Fruit fly (Drosophila melanogaster) whole organism, prepupa: ENCODE results near the gene CG42450.

ENCODE experiments used
- CG10631 ChIP-seq: fragments of 200-800 bp; sonication (Bioruptor generic); optimal IDR thresholded peaks from 2 replicates; lab custom pipeline; 2016; ENCODE audit warnings: missing biosample characterization, missing genetic modification characterization
- CG10669 ChIP-seq: fragments of 200-800 bp; sonication (Bioruptor generic); optimal IDR thresholded peaks from 3 replicates; lab custom pipeline; 2018; ENCODE audit warnings: missing biosample characterization, mild to moderate bottlenecking, missing genetic modification characterization, moderate library complexity
- CG11762 ChIP-seq: fragments of 200-800 bp; sonication (Bioruptor generic); optimal IDR thresholded peaks from 3 replicates; lab custom pipeline; 2016; ENCODE audit warnings: missing biosample characterization, missing genetic modification characterization; ENCODE audit not compliant: insufficient read depth
- CG15336 ChIP-seq: fragments of 200-800 bp; sonication (Bioruptor generic); IDR thresholded peaks from 2 replicates; pipeline ENCODE4 v1.3.6; 2022; ENCODE audit warnings: missing biosample characterization, missing genetic modification characterization
- CG1621 ChIP-seq: fragments of 200-800 bp; sonication (Bioruptor generic); optimal IDR thresholded peaks from 3 replicates; lab custom pipeline; 2018; ENCODE audit warnings: missing biosample characterization, mild to moderate bottlenecking, missing genetic modification characterization
- CG16779 ChIP-seq: fragments of 200-800 bp; sonication (Bioruptor generic); optimal IDR thresholded peaks from 3 replicates; lab custom pipeline; 2017; ENCODE audit warnings: missing biosample characterization, mild to moderate bottlenecking, missing genetic modification characterization
- CG3032 ChIP-seq: fragments of 200-800 bp; optimal IDR thresholded peaks from 2 replicates; lab custom pipeline; 2019; ENCODE audit warnings: missing biosample characterization, mild to moderate bottlenecking, missing genetic modification characterization, moderate library complexity
- CG32006 ChIP-seq: fragments of 200-800 bp; sonication (Bioruptor generic); optimal IDR thresholded peaks from 3 replicates; lab custom pipeline; 2017; ENCODE audit warnings: missing biosample characterization, mild to moderate bottlenecking, missing genetic modification characterization
- CG34406 ChIP-seq: fragments of 200-800 bp; sonication (Bioruptor generic); optimal IDR thresholded peaks from 3 replicates; lab custom pipeline; 2016; ENCODE audit warnings: missing biosample characterization, missing genetic modification characterization
- CG3919 ChIP-seq: fragments of 200-800 bp; sonication (Bioruptor generic); optimal IDR thresholded peaks from 3 replicates; lab custom pipeline; 2016; ENCODE audit warnings: missing biosample characterization, missing genetic modification characterization
- CG6163 ChIP-seq: fragments of 200-800 bp; sonication (Bioruptor generic); IDR thresholded peaks from 3 replicates; pipeline ENCODE4 v1.3.6; 2022; ENCODE audit warnings: missing biosample characterization, missing genetic modification characterization
- CG6276 ChIP-seq: fragments of 200-800 bp; sonication (Bioruptor generic); optimal IDR thresholded peaks from 2 replicates; lab custom pipeline; 2017; ENCODE audit warnings: missing biosample characterization, mild to moderate bottlenecking, missing genetic modification characterization
- CG6808 ChIP-seq: fragments of 200-800 bp; sonication (Bioruptor generic); optimal IDR thresholded peaks from 3 replicates; lab custom pipeline; 2017; ENCODE audit warnings: missing biosample characterization, missing genetic modification characterization, mild to moderate bottlenecking, moderate library complexity, missing genetic modification reagents
- CG7368 ChIP-seq: fragments of 200-800 bp; sonication (Bioruptor generic); optimal IDR thresholded peaks from 3 replicates; lab custom pipeline; 2016; ENCODE audit warnings: missing biosample characterization, missing genetic modification characterization
- CG8119 ChIP-seq: fragments of 200-800 bp; sonication (Bioruptor generic); IDR thresholded peaks from 3 replicates; pipeline ENCODE4 v1.3.6; 2022; ENCODE audit warnings: missing biosample characterization, missing genetic modification characterization
- CG8319 ChIP-seq: fragments of 200-800 bp; sonication (Bioruptor generic); optimal IDR thresholded peaks from 3 replicates; lab custom pipeline; 2016; ENCODE audit warnings: missing biosample characterization, missing genetic modification characterization
- Eip75B ChIP-seq: fragments of 200-800 bp; sonication (Bioruptor generic); optimal IDR thresholded peaks from 3 replicates; lab custom pipeline; 2016; ENCODE audit warnings: missing biosample characterization, missing genetic modification characterization
- Eip78C ChIP-seq: fragments of 200-800 bp; sonication (Bioruptor generic); peaks from one replicate; lab custom pipeline; 2016; ENCODE audit warnings: missing biosample characterization, missing genetic modification characterization
- Eip93F ChIP-seq: fragments of 200-800 bp; sonication (Bioruptor generic); optimal IDR thresholded peaks from 2 replicates; lab custom pipeline; 2016; ENCODE audit warnings: missing biosample characterization, mild to moderate bottlenecking, missing genetic modification characterization
- Ets96B ChIP-seq: fragments of 200-800 bp; optimal IDR thresholded peaks from 2 replicates; lab custom pipeline; 2019; ENCODE audit warnings: missing biosample characterization, mild to moderate bottlenecking, missing genetic modification characterization, moderate library complexity
- Gug ChIP-seq: fragments of 200-800 bp; sonication (Bioruptor generic); IDR thresholded peaks from 2 replicates; pipeline ENCODE4 v1.3.6; 2022; ENCODE audit warnings: missing biosample characterization, missing genetic modification characterization
- Hr39 ChIP-seq: fragments of 200-800 bp; sonication (Bioruptor generic); optimal IDR thresholded peaks from 2 replicates; lab custom pipeline; 2016; ENCODE audit warnings: missing biosample characterization, missing genetic modification characterization
- Lpt ChIP-seq: fragments of 200-800 bp; sonication (Bioruptor generic); optimal IDR thresholded peaks from 3 replicates; lab custom pipeline; 2016; ENCODE audit warnings: missing biosample characterization, missing genetic modification characterization
- Sox102F ChIP-seq: fragments of 200-800 bp; sonication (Bioruptor generic); optimal IDR thresholded peaks from 2 replicates; lab custom pipeline; 2016; ENCODE audit warnings: missing biosample characterization, mild to moderate bottlenecking, missing genetic modification characterization
- Sox14 ChIP-seq: fragments of 200-800 bp; sonication (Bioruptor generic); optimal IDR thresholded peaks from 3 replicates; lab custom pipeline; 2016; ENCODE audit warnings: missing biosample characterization, missing genetic modification characterization
- achi ChIP-seq: fragments of 200-800 bp; sonication (Bioruptor generic); optimal IDR thresholded peaks from 3 replicates; lab custom pipeline; 2016; ENCODE audit warnings: missing biosample characterization, missing genetic modification characterization
- acj6 ChIP-seq: fragments of 200-800 bp; sonication (Bioruptor generic); optimal IDR thresholded peaks from 3 replicates; lab custom pipeline; 2016; ENCODE audit warnings: missing biosample characterization, missing genetic modification characterization
- dac ChIP-seq: fragments of 200-800 bp; sonication (Bioruptor generic); optimal IDR thresholded peaks from 2 replicates; lab custom pipeline; 2017; ENCODE audit warnings: missing biosample characterization, mild to moderate bottlenecking, missing genetic modification characterization
- dsx ChIP-seq: fragments of 200-800 bp; optimal IDR thresholded peaks from 3 replicates; lab custom pipeline; 2019; ENCODE audit warnings: missing biosample characterization, mild to moderate bottlenecking, missing genetic modification characterization, moderate library complexity; ENCODE audit not compliant: poor library complexity, severe bottlenecking
- eg ChIP-seq: fragments of 200-800 bp; sonication (Bioruptor generic); IDR thresholded peaks from 3 replicates; pipeline ENCODE4 v1.3.6; 2022; ENCODE audit warnings: missing biosample characterization, missing genetic modification characterization
- fd59A ChIP-seq: fragments of 200-800 bp; sonication (Bioruptor generic); optimal IDR thresholded peaks from 2 replicates; lab custom pipeline; 2017; ENCODE audit warnings: missing biosample characterization, mild to moderate bottlenecking, missing genetic modification characterization, missing genetic modification reagents
- fkh ChIP-seq: fragments of 200-800 bp; sonication (Bioruptor generic); optimal IDR thresholded peaks from 3 replicates; lab custom pipeline; 2017; ENCODE audit warnings: missing biosample characterization, mild to moderate bottlenecking, missing genetic modification characterization, moderate library complexity
- net ChIP-seq: fragments of 200-800 bp; sonication (Bioruptor generic); optimal IDR thresholded peaks from 3 replicates; lab custom pipeline; 2016; ENCODE audit warnings: missing biosample characterization, missing genetic modification characterization
- pdm3 ChIP-seq: fragments of 200-800 bp; sonication (Bioruptor generic); optimal IDR thresholded peaks from 3 replicates; lab custom pipeline; 2016; ENCODE audit warnings: missing biosample characterization, missing genetic modification characterization
- salr ChIP-seq, 2 experiments: fragments of 200-800 bp; sonication (Bioruptor generic); optimal IDR thresholded peaks; 3 replicates each; lab custom pipeline; 2016 to 2018; ENCODE audit warnings: missing biosample characterization in 2 of 2, missing genetic modification characterization in 2 of 2, mild to moderate bottlenecking in 1 of 2
- spab ChIP-seq: fragments of 200-800 bp; sonication (Bioruptor generic); optimal IDR thresholded peaks from 2 replicates; lab custom pipeline; 2017; ENCODE audit warnings: missing biosample characterization, mild to moderate bottlenecking, missing genetic modification characterization, missing genetic modification reagents
- ss ChIP-seq, 2 experiments: fragments of 200-800 bp; sonication (Bioruptor generic); optimal IDR thresholded peaks; 2 replicates in 1 of 2; 3 replicates in 1 of 2; lab custom pipeline; 2017 to 2018; ENCODE audit warnings: mild to moderate bottlenecking in 2 of 2, missing biosample characterization in 2 of 2, missing genetic modification characterization in 2 of 2, moderate library complexity in 1 of 2
- topi ChIP-seq: fragments of 200-800 bp; sonication (Bioruptor generic); optimal IDR thresholded peaks from 3 replicates; lab custom pipeline; 2016; ENCODE audit warnings: missing biosample characterization, missing genetic modification characterization

The CG42450 gene

dm6 chrX:18799307-18799855 is 13.7 kb upstream of the CG42450 start:
- TF ChIP-seq CG6276 (no peak), CG11762 (GFP tag; lab: Kevin White, UChicago) (no peak), CG8119 (GFP tag; lab: Robert Waterston, UW) (no peak), dac (GFP tag; lab: Kevin White, UChicago) (no peak), CG7368 (GFP tag; lab: Kevin White, UChicago) (no peak)

- TF ChIP-seq net (peak; percentile 20), topi (GFP tag; lab: Kevin White, UChicago) (no peak), CG6276 (peak; percentile 34), Eip93F (no peak), CG8119 (GFP tag; lab: Robert Waterston, UW) (peak; percentile 65), CG6163 (GFP tag; lab: Robert Waterston, UW) (peak; percentile 30; the same call in 1 of the 3 replicates), CG15336 (GFP tag; lab: Robert Waterston, UW) (peak; percentile 60), acj6 (GFP tag; lab: Kevin White, UChicago) (peak; percentile 28), Hr39 (GFP tag; lab: Kevin White, UChicago) (no peak), Eip75B (peak; percentile 51), CG6808 (GFP tag; lab: Kevin White, UChicago) (peak; percentile 46), eg (0 out of 3 replicates have a peak, but pooled peaks have one; percentile 17), CG10631 (GFP tag; lab: Kevin White, UChicago) (peak; percentile 67), CG34406 (GFP tag; lab: Kevin White, UChicago) (no peak), Sox102F (GFP tag; lab: Kevin White, UChicago) (no peak), CG11762 (GFP tag; lab: Kevin White, UChicago) (no peak), fd59A (GFP tag; lab: Kevin White, UChicago) (peak; percentile 42), Sox14 (GFP tag; lab: Kevin White, UChicago) (peak; percentile 56), dac (GFP tag; lab: Kevin White, UChicago) (no peak), CG8319 (GFP tag; lab: Kevin White, UChicago) (no peak), dsx (peak; percentile 36), CG10669 (peak; percentile 38), Eip78C (GFP tag; lab: Kevin White, UChicago) (peak; percentile 76), Lpt (GFP tag; lab: Kevin White, UChicago) (peak; percentile 36), Gug (GFP tag; lab: Robert Waterston, UW) (0 out of 2 replicates have a peak, but pooled peaks have one; percentile 21), spab (GFP tag; lab: Kevin White, UChicago) (peak; percentile 42), fkh (GFP tag; lab: Kevin White, UChicago) (no peak), Ets96B (tag; lab: Kevin White, UChicago) (peak; percentile 49), CG16779 (no peak), CG3919 (GFP tag; lab: Kevin White, UChicago) (peak; percentile 49), CG3032 (tag; lab: Kevin White, UChicago) (peak; percentile 63), achi (GFP tag; lab: Kevin White, UChicago) (peak; percentile 51), CG1621 (tag; lab: Kevin White, UChicago) (peak; percentile 11), salr (GFP tag; optimal IDR thresholded peaks at IDR 0.05; lab: Kevin White, UChicago) (peak; percentile 17 to 52), CG32006 (GFP tag; lab: Kevin White, UChicago) (peak; percentile 60), pdm3 (peak; percentile 37)
These were observed 12.9 kb upstream of the CG42450 start for dm6 chrX:18800167-18800566.

dm6 chrX:18801293-18801692 is 11.8 kb upstream of the CG42450 start:
- TF ChIP-seq CG6808 (GFP tag; lab: Kevin White, UChicago) (no peak), ss (GFP tag; optimal IDR thresholded peaks at IDR 0.05; lab: Kevin White, UChicago) (peak in 1 of 2 experiments; percentile 39)
- TF ChIP-seq, all 60 proteins: peak for 1
